Worm (Caenorhabditis elegans) whole organism, L4 larva: ENCODE results near the gene clh-2.

Source experiments
- F37D6.2 ChIP-seq: sonication (generic microtip); optimal IDR thresholded peaks from 2 replicates; lab custom pipeline; 2016; ENCODE audit warnings: mild to moderate bottlenecking, missing genetic modification characterization, missing compliant biosample characterization
- Y5F2A.4 ChIP-seq: fragments of 200-800 bp; sonication (Bioruptor generic); optimal IDR thresholded peaks from 2 replicates; lab custom pipeline; 2018; ENCODE audit warnings: mild to moderate bottlenecking, missing genetic modification characterization, missing compliant biosample characterization
- ama-1 ChIP-seq: fragments of 150-350 bp; optimal IDR thresholded peaks from 2 replicates; lab custom pipeline; 2014; ENCODE audit warnings: inconsistent platforms, mixed read lengths
- ceh-32 ChIP-seq: sonication (generic microtip); optimal IDR thresholded peaks from 2 replicates; lab custom pipeline; 2016; ENCODE audit warnings: mild to moderate bottlenecking, missing genetic modification characterization, missing compliant biosample characterization; ENCODE audit not compliant: poor library complexity
- daf-16 ChIP-seq, 3 experiments: sonication (generic microtip); optimal IDR thresholded peaks; 2 replicates each; lab custom pipeline; 2016 to 2017; ENCODE audit warnings: missing genetic modification characterization in 3 of 3, missing genetic modification reagents in 3 of 3, mild to moderate bottlenecking in 2 of 3, missing compliant biosample characterization in 2 of 3, missing biosample characterization in 1 of 3, moderate library complexity in 1 of 3
- gei-8 ChIP-seq: fragments of 200-800 bp; sonication (Bioruptor generic); optimal IDR thresholded peaks from 2 replicates; lab custom pipeline; 2018; ENCODE audit warnings: mild to moderate bottlenecking, missing genetic modification characterization, missing compliant biosample characterization
- lin-13 ChIP-seq: fragments of 150-350 bp; optimal IDR thresholded peaks from 2 replicates; lab custom pipeline; 2014; ENCODE audit warnings: missing biosample characterization, missing genetic modification reagents, missing genetic modification characterization
- pha-4 ChIP-seq, 2 experiments: fragments of 150-350 bp in 1 of 2; fragments of 200-800 bp in 1 of 2; sonication (Bioruptor generic) in 1 of 2; IDR thresholded peaks in 1 of 2; optimal IDR thresholded peaks in 1 of 2; 2 replicates each; pipeline versions ENCODE4 v1.3.6 to Lab custom; 2014 to 2022; ENCODE audit warnings: missing genetic modification characterization in 2 of 2, missing genetic modification reagents in 2 of 2, missing biosample characterization in 1 of 2, missing compliant biosample characterization in 1 of 2
- unc-39 ChIP-seq: sonication (generic microtip); optimal IDR thresholded peaks from 2 replicates; lab custom pipeline; 2017; ENCODE audit warnings: missing biosample characterization, missing genetic modification characterization

DNA sequence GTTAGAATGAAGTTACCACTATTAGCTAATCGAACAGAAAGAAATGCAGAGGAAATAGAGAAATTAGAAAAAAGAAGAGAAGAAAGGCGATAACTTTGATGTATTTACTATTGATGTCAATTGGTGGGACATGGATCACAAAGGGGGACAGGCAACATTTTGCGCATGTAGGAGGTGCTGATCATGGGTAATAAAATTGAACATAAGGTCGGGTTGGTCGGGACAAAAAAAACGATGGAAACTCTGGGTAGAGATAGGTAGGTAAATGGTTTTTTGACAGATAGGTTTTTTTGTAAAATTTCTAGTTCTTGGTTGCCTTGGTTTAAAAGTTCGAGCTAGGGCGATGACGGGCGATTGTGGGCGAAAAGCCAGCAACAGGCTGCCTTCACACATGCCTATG is 39.2 kb downstream of the clh-2 start, which contains the start of gene shn-1:
- TF ChIP-seq lin-13 (GFP tag; lab: Kevin White, UChicago) (no peak), ceh-32 (no peak), Y5F2A.4 (GFP tag; lab: Kevin White, UChicago) (no peak), F37D6.2 (tag; lab: Kevin White, UChicago) (no peak), gei-8 (GFP tag; lab: Kevin White, UChicago) (no peak), daf-16 (GFP tag; optimal IDR thresholded peaks at IDR 0.05; lab: Kevin White, UChicago) (no peak), daf-16 (tag; optimal IDR thresholded peaks at IDR 0.05; lab: Kevin White, UChicago) (no peak), pha-4 (GFP tag; IDR thresholded peaks at IDR 0.05; lab: Robert Waterston, UW) (no peak), pha-4 (tag; optimal IDR thresholded peaks at IDR 0.05; lab: Kevin White, UChicago) (no peak), unc-39 (tag; lab: Kevin White, UChicago) (no peak), ama-1 (lab: Kevin White, UChicago) (no peak)
